Worm (Caenorhabditis elegans) whole organism, young adult: ENCODE results near the gene gcy-32.

ENCODE experiments used
- D2030.7 ChIP-seq: fragments of 200-800 bp; sonication (Bioruptor generic); IDR thresholded peaks from 2 replicates; pipeline ENCODE4 v1.3.6; 2022; ENCODE audit warnings: missing genetic modification reagents, missing genetic modification characterization, missing compliant biosample characterization
- T07F8.4 ChIP-seq: sonication (generic microtip); optimal IDR thresholded peaks from 2 replicates; lab custom pipeline; 2016; ENCODE audit warnings: mild to moderate bottlenecking, missing genetic modification characterization, moderate library complexity, missing compliant biosample characterization
- him-1 ChIP-seq: sonication (generic microtip); optimal IDR thresholded peaks from 2 replicates; lab custom pipeline; 2016; ENCODE audit warnings: missing genotype, missing genetic modification reagents, missing genetic modification characterization, missing compliant biosample characterization
- ztf-28 ChIP-seq: fragments of 200-800 bp; sonication (Bioruptor generic); IDR thresholded peaks from 2 replicates; pipeline ENCODE4 v1.3.6; 2022; ENCODE audit warnings: missing genetic modification reagents, missing genetic modification characterization, missing compliant biosample characterization
- ztf-3 ChIP-seq: fragments of 200-800 bp; sonication (Bioruptor generic); optimal IDR thresholded peaks from 2 replicates; lab custom pipeline; 2018; ENCODE audit warnings: mild to moderate bottlenecking, missing genetic modification characterization, missing compliant biosample characterization

Gene gcy-32

ce11 chrV:13862505-13862904 lies 52.8 kb downstream of the gcy-32 start, which contains the start of gene srx-137:
srx-137 (plus strand) TSS chrV:13862805.
- TF ChIP-seq ztf-3 (GFP tag; lab: Kevin White, UChicago): no peak
- no peak for TF ChIP-seq him-1 (tag; lab: Kevin White, UChicago)
- no peak for TF ChIP-seq ztf-28 (GFP tag; lab: Robert Waterston, UW)
- no peak for TF ChIP-seq D2030.7
- TF ChIP-seq T07F8.4: no peak
